Worm (Caenorhabditis elegans) whole organism, L2 larva: ENCODE measurements around the gene clc-19.

Experiments used
- C34F6.9 ChIP-seq: fragments of 150-350 bp; optimal IDR thresholded peaks from 2 replicates; lab custom pipeline; 2014; ENCODE audit warnings: missing biosample characterization, missing genetic modification characterization
- R02D3.7 ChIP-seq: fragments of 150-350 bp; optimal IDR thresholded peaks from 2 replicates; lab custom pipeline; 2014; ENCODE audit warnings: missing biosample characterization, missing genetic modification characterization
- Y55F3AM.14 ChIP-seq: fragments of 200-800 bp; sonication (Bioruptor generic); optimal IDR thresholded peaks from 2 replicates; lab custom pipeline; 2018; ENCODE audit warnings: mild to moderate bottlenecking, missing genetic modification characterization, missing compliant biosample characterization
- alr-1 ChIP-seq: fragments of 150-350 bp; optimal IDR thresholded peaks from 2 replicates; lab custom pipeline; 2014; ENCODE audit warnings: missing biosample characterization, missing genetic modification characterization
- aly-2 ChIP-seq: fragments of 150-350 bp; optimal IDR thresholded peaks from 2 replicates; lab custom pipeline; 2014; ENCODE audit warnings: missing biosample characterization, missing genetic modification characterization
- blmp-1 ChIP-seq: sonication (generic microtip); optimal IDR thresholded peaks from 2 replicates; lab custom pipeline; 2017; ENCODE audit warnings: missing genetic modification characterization, mild to moderate bottlenecking, missing compliant biosample characterization, antibody characterized with exemption, moderate library complexity; ENCODE audit not compliant: insufficient read depth
- ceh-16 ChIP-seq: fragments of 150-350 bp; optimal IDR thresholded peaks from 2 replicates; lab custom pipeline; 2014; ENCODE audit warnings: missing biosample characterization, missing genetic modification characterization
- ceh-82 ChIP-seq: fragments of 150-350 bp; optimal IDR thresholded peaks from 2 replicates; lab custom pipeline; 2014; ENCODE audit warnings: missing biosample characterization, missing genetic modification characterization
- crh-2 ChIP-seq: sonication (generic microtip); optimal IDR thresholded peaks from 2 replicates; lab custom pipeline; 2017; ENCODE audit warnings: missing biosample characterization, missing genetic modification characterization
- dmd-4 ChIP-seq: sonication (generic microtip); optimal IDR thresholded peaks from 2 replicates; lab custom pipeline; 2017; ENCODE audit warnings: missing biosample characterization, missing genetic modification characterization
- elt-1 ChIP-seq: fragments of 150-350 bp; optimal IDR thresholded peaks from 2 replicates; lab custom pipeline; 2014; ENCODE audit warnings: missing biosample characterization, missing genetic modification characterization
- elt-3 ChIP-seq: sonication (generic microtip); optimal IDR thresholded peaks from 2 replicates; lab custom pipeline; 2017; ENCODE audit warnings: missing biosample characterization, missing genetic modification characterization
- fos-1 ChIP-seq: fragments of 150-350 bp; optimal IDR thresholded peaks from 2 replicates; lab custom pipeline; 2014; ENCODE audit warnings: missing biosample characterization, missing genetic modification characterization
- lin-11 ChIP-seq: fragments of 150-350 bp; sonication (generic microtip); optimal IDR thresholded peaks from 2 replicates; lab custom pipeline; 2014; ENCODE audit warnings: missing biosample characterization, missing genetic modification characterization, inconsistent platforms, mixed read lengths
- lin-39 ChIP-seq: fragments of 150-350 bp; optimal IDR thresholded peaks from 2 replicates; lab custom pipeline; 2014; ENCODE audit warnings: missing biosample characterization, missing genetic modification reagents, missing genetic modification characterization
- lsy-2 ChIP-seq, 2 experiments: fragments of 150-350 bp in 1 of 2; sonication (generic microtip) in 1 of 2; optimal IDR thresholded peaks; 2 replicates each; lab custom pipeline; 2014 to 2017; ENCODE audit warnings: missing biosample characterization in 2 of 2, missing genetic modification characterization in 2 of 2
- mab-5 ChIP-seq: fragments of 150-350 bp; optimal IDR thresholded peaks from 2 replicates; lab custom pipeline; 2014; ENCODE audit warnings: missing biosample characterization, missing genetic modification characterization
- mbf-1 ChIP-seq: sonication (generic microtip); optimal IDR thresholded peaks from 2 replicates; lab custom pipeline; 2017; ENCODE audit warnings: missing biosample characterization, missing genetic modification characterization
- mdl-1 ChIP-seq, 2 experiments: fragments of 150-350 bp in 1 of 2; sonication (generic microtip) in 1 of 2; optimal IDR thresholded peaks; 2 replicates each; lab custom pipeline; 2017; ENCODE audit warnings: missing biosample characterization in 2 of 2, missing genetic modification characterization in 2 of 2
- nhr-10 ChIP-seq: sonication (generic microtip); optimal IDR thresholded peaks from 2 replicates; lab custom pipeline; 2017; ENCODE audit warnings: missing biosample characterization, missing genetic modification characterization
- nhr-129 ChIP-seq: fragments of 150-350 bp; optimal IDR thresholded peaks from 2 replicates; lab custom pipeline; 2014; ENCODE audit warnings: missing biosample characterization, missing genetic modification characterization
- nhr-21 ChIP-seq: fragments of 150-350 bp; optimal IDR thresholded peaks from 2 replicates; lab custom pipeline; 2014; ENCODE audit warnings: missing biosample characterization, missing genetic modification characterization
- nhr-25 ChIP-seq: fragments of 150-350 bp; sonication (generic microtip); optimal IDR thresholded peaks from 3 replicates; lab custom pipeline; 2014; ENCODE audit warnings: missing biosample characterization, missing genetic modification characterization
- nhr-6 ChIP-seq: fragments of 150-350 bp; optimal IDR thresholded peaks from 2 replicates; lab custom pipeline; 2014; ENCODE audit warnings: missing biosample characterization, missing genetic modification characterization
- peb-1 ChIP-seq: fragments of 150-350 bp; optimal IDR thresholded peaks from 2 replicates; lab custom pipeline; 2014; ENCODE audit warnings: missing biosample characterization, missing genetic modification characterization
- sem-4 ChIP-seq: fragments of 150-350 bp; optimal IDR thresholded peaks from 2 replicates; lab custom pipeline; 2014; ENCODE audit warnings: missing biosample characterization, missing genetic modification reagents, missing genetic modification characterization
- sma-9 ChIP-seq, 2 experiments: fragments of 150-350 bp in 1 of 2; sonication (generic microtip) in 1 of 2; optimal IDR thresholded peaks; 2 replicates each; lab custom pipeline; 2014 to 2016; ENCODE audit warnings: missing genetic modification characterization in 2 of 2, mild to moderate bottlenecking in 1 of 2, missing biosample characterization in 1 of 2, missing compliant biosample characterization in 1 of 2, missing genetic modification reagents in 1 of 2, moderate library complexity in 1 of 2
- unc-39 ChIP-seq: fragments of 150-350 bp; optimal IDR thresholded peaks from 2 replicates; lab custom pipeline; 2014; ENCODE audit warnings: missing biosample characterization, missing genetic modification characterization
- unc-55 ChIP-seq: fragments of 150-350 bp; sonication (generic microtip); optimal IDR thresholded peaks from 3 replicates; lab custom pipeline; 2014; ENCODE audit warnings: missing biosample characterization, missing genetic modification reagents, missing genetic modification characterization
- unc-62 ChIP-seq: fragments of 150-350 bp; optimal IDR thresholded peaks from 2 replicates; lab custom pipeline; 2014; ENCODE audit warnings: missing biosample characterization, missing genetic modification reagents, missing genetic modification characterization
- zag-1 ChIP-seq: fragments of 150-350 bp; optimal IDR thresholded peaks from 2 replicates; lab custom pipeline; 2014; ENCODE audit warnings: missing biosample characterization, missing genetic modification characterization

The clc-19 gene

DNA sequence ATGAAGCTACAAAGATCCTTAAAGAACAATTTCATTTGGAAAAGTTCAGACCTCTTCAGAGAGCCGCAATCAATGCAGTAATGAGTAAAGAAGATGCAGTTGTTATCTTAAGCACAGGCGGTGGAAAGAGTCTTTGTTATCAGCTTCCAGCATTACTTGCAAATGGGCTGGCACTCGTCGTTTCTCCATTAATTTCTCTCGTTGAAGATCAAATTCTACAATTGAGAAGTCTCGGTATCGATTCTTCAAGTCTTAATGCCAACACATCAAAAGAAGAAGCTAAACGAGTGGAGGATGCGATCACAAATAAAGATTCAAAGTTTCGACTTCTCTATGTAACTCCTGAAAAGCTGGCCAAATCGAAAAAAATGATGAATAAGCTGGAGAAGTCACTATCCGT, 16.5 kb downstream of the clc-19 start:
- TF ChIP-seq fos-1 (peak; percentile 3), blmp-1 (no peak), ceh-16 (no peak), Y55F3AM.14 (GFP tag; lab: Kevin White, UChicago) (no peak)

DNA sequence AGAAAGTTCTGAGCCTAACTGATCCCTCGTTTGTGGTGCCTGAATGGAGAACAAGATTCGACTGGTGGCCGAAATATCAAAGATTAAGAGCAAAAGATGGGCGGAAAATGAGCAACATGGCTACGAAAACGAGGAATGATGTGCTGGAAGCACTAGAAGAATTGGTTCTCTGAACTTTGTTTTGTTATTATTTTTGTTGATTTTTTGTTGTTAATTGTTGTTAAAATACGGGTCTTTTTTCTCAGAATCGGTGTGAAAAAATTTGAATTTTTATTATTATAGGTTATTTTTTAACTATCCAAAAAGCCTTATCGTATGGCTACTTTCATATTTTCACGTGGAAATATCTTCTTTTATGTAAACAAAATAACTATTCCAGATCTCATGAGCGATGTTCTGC, 17.1 kb downstream of the clc-19 start, which contains the start of gene K02F3.12:
K02F3.12 (plus strand) TSS at position 301 of the 400 bp plus-strand sequence.
- TF ChIP-seq fos-1 = no peak
- no peak for TF ChIP-seq lin-11 (tag; lab: Kevin White, UChicago)
- no peak for TF ChIP-seq C34F6.9 (tag; lab: Kevin White, UChicago)
- TF ChIP-seq mdl-1 (tag; optimal IDR thresholded peaks at IDR 0.05; lab: Kevin White, UChicago) = no peak
- TF ChIP-seq mab-5 (tag; lab: Kevin White, UChicago) = no peak

DNA sequence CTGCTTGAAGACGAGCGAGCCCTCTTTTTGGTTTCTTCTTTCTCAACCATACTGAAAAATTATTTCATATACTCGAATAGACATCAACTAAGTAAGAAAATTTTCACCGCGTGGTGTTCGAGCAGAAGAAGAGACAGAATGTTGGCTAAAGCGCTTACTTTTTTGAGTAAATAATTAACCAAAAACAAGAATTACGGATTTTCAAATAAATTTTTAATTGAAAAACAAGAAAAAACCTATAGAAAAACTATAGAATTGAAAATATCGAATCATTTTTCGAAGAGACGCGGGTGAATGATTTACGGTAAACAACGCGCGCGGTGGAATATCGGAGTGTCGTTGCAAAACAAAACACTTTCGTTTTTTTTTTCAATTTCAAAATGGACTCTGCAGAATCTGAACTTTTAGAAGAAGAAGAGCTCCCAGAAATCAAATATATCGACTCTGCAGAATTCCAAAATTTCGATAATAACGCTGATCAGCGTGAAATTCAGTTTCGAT, 19.5 kb downstream of the clc-19 start, which contains the start of the genes rnp-5 and tag-51:
rnp-5 (minus strand) TSS at position 51 of the 501 bp plus-strand sequence.
tag-51 (plus strand) TSS at position 363 of the 501 bp plus-strand sequence.
- TF ChIP-seq nhr-129 (tag; lab: Kevin White, UChicago) (no peak), unc-39 (tag; lab: Kevin White, UChicago) (no peak), mab-5 (tag; lab: Kevin White, UChicago) (no peak), C34F6.9 (tag; lab: Kevin White, UChicago) (peak; percentile 30), dmd-4 (tag; lab: Kevin White, UChicago) (no peak), lsy-2 (tag; optimal IDR thresholded peaks at IDR 0.05; lab: Kevin White, UChicago) (peak in 1 of 2 experiments; percentile 25), blmp-1 (peak; percentile 37), ceh-16 (no peak), nhr-10 (tag; lab: Kevin White, UChicago) (no peak), nhr-6 (tag; lab: Kevin White, UChicago) (no peak), unc-55 (GFP tag; lab: Kevin White, UChicago) (peak; percentile 41), nhr-25 (tag; lab: Kevin White, UChicago) (no peak), lin-11 (tag; lab: Kevin White, UChicago) (no peak), R02D3.7 (tag; lab: Kevin White, UChicago) (no peak), zag-1 (tag; lab: Kevin White, UChicago) (no peak)

DNA sequence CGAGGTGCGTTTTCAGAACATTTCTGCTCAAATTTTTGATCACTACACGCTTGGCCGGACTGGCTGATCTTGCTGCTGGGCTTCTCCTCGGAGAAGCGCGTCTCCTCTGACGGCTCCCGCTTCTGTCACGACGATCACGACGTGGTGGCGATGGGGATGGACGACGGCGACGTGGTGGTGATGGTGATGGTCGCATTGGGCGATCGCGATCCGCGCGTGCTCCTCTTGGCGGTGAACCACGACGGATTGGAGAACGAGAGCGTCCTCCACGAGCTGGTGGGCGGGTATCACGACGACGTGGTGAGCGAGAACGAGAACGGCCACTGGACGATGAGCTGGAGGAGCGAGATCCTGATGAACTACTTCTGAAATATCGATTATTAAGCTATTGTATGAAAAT, 20.0 kb downstream of the clc-19 start:
- TF ChIP-seq fos-1 = no peak
- TF ChIP-seq nhr-129 (tag; lab: Kevin White, UChicago) = no peak
- no peak for TF ChIP-seq blmp-1
- no peak for TF ChIP-seq lin-39
- TF ChIP-seq aly-2 (tag; lab: Kevin White, UChicago) = no peak
- TF ChIP-seq sem-4 (tag; lab: Kevin White, UChicago) = no peak
- TF ChIP-seq lsy-2 (tag; optimal IDR thresholded peaks at IDR 0.05; lab: Kevin White, UChicago) = no peak
- TF ChIP-seq nhr-21 (tag; lab: Kevin White, UChicago) = no peak
- TF ChIP-seq nhr-25 (tag; lab: Kevin White, UChicago) = no peak
- no peak for TF ChIP-seq alr-1
- no peak for TF ChIP-seq zag-1 (tag; lab: Kevin White, UChicago)
- no peak for TF ChIP-seq unc-62 (GFP tag; lab: Kevin White, UChicago)
- TF ChIP-seq elt-3 (tag; lab: Kevin White, UChicago) = no peak
- no peak for TF ChIP-seq mbf-1 (tag; lab: Kevin White, UChicago)
- no peak for TF ChIP-seq ceh-82 (tag; lab: Kevin White, UChicago)
- TF ChIP-seq crh-2 (tag; lab: Kevin White, UChicago) = no peak
- no peak for TF ChIP-seq sma-9 (GFP tag; optimal IDR thresholded peaks at IDR 0.05; lab: Kevin White, UChicago)
- no peak for TF ChIP-seq sma-9 (tag; optimal IDR thresholded peaks at IDR 0.05; lab: Kevin White, UChicago)
- TF ChIP-seq elt-1 (tag; lab: Kevin White, UChicago) = no peak
- no peak for TF ChIP-seq dmd-4 (tag; lab: Kevin White, UChicago)

DNA sequence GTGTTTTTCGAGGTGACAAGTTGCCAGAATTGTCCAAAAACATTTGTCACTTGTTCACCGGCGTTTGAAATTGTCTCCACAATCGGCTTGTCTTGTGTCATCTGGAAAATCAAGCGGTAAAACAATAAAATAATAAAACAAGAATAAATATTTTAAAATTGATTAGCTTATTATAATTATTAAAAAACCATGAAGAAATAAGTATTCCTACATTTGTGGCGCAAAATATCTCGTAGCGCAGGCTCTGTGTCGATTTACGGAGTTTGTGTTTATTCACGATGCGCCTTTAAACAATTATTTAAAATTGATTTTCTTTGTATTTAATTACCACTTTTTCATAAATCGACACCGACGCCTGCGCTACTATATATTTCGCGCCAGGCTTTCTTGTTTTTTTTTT, 21.1 kb downstream of the clc-19 start, which contains the start of gene moma-1:
moma-1 (minus strand) TSS at position 101 of the 400 bp plus-strand sequence.
- no peak for TF ChIP-seq peb-1 (tag; lab: Kevin White, UChicago)
- no peak for TF ChIP-seq nhr-21 (tag; lab: Kevin White, UChicago)
- TF ChIP-seq blmp-1 = no peak
